Fruit fly (Drosophila melanogaster) whole organism: ENCODE results near the gene Jon65Ai.

ENCODE experiments used
- Dll ChIP-seq: fragments of >200 bp; optimal IDR thresholded peaks from 2 replicates; lab custom pipeline; 2017
- psq ChIP-seq: fragments of >200 bp; optimal IDR thresholded peaks from 2 replicates; lab custom pipeline; 2017
- usp ChIP-seq: fragments of >200 bp; optimal IDR thresholded peaks from 2 replicates; lab custom pipeline; 2017; ENCODE audit warnings: missing biosample characterization, missing genetic modification characterization, mixed read lengths

- TF ChIP-seq usp (no peak), Dll (lab: Kevin White, UChicago) (no peak), psq (lab: Kevin White, UChicago) (no peak)
These were observed 43.3 kb downstream of the Jon65Ai start, which contains the start of gene alphaKap4 for dm6 chr3L:6010921-6011320.
